Worm (Caenorhabditis elegans): Measurements from ENCODE around the gene F53E10.1.

DNA sequence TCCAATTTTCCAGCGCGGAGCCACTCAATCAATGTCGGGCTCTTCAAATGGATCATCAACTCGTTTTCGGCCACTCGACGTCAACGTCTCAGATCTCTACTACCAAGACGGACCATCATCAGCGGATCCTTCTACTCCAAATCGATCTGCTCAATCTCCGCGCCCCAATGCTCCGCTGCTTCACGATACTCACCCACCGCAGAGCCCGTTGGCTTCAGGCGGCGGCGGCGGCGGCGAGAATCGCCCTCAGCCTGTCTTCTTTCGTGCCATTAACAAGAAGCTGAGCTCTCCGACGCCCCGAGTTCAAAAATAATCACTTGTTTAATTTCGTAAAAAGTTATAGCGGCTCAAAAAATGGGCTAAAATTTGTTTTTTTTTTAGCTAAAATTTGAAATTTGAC lies 31.0 kb downstream of the F53E10.1 start:
- TF ChIP-seq nhr-28 (tag; optimal IDR thresholded peaks at IDR 0.05) = no peak
- no peak for TF ChIP-seq hpl-2 (GFP tag; optimal IDR thresholded peaks at IDR 0.05)
- TF ChIP-seq lsy-2 (tag; optimal IDR thresholded peaks at IDR 0.05) = no peak
- no peak for TF ChIP-seq dpl-1 (GFP tag; optimal IDR thresholded peaks at IDR 0.05)
- no peak for TF ChIP-seq C34B4.2 (tag; optimal IDR thresholded peaks at IDR 0.05)
- TF ChIP-seq aly-2 (tag; optimal IDR thresholded peaks at IDR 0.05) = no peak
- TF ChIP-seq skn-1 (tag; optimal IDR thresholded peaks at IDR 0.05) = no peak
- no peak for TF ChIP-seq elt-3 (tag; optimal IDR thresholded peaks at IDR 0.05)
- TF ChIP-seq pqm-1 (tag; optimal IDR thresholded peaks at IDR 0.05) = no peak
- no peak for TF ChIP-seq efl-3 (GFP tag; optimal IDR thresholded peaks at IDR 0.05)
- TF ChIP-seq dsc-1 (tag; optimal IDR thresholded peaks at IDR 0.05) = no peak
